Fruit fly (Drosophila melanogaster) whole organism, embryonic: ENCODE data around the gene HUWE1.
A peak's percentile ranks its signal among the peaks of the same experiment; 100 is the strongest.

Source experiments
- CG10267 ChIP-seq: fragments of 200-800 bp; sonication (Bioruptor generic); optimal IDR thresholded peaks from 2 replicates; lab custom pipeline; 2018; ENCODE audit warnings: missing biosample characterization, mild to moderate bottlenecking, missing genetic modification characterization, moderate library complexity
- CG10274 ChIP-seq: fragments of 200-800 bp; sonication (Bioruptor generic); optimal IDR thresholded peaks from 3 replicates; lab custom pipeline; 2017; ENCODE audit warnings: missing biosample characterization, mild to moderate bottlenecking, missing genetic modification characterization
- CG10431 ChIP-seq: fragments of 200-800 bp; sonication (Bioruptor generic); optimal IDR thresholded peaks from 3 replicates; lab custom pipeline; 2018; ENCODE audit warnings: missing biosample characterization, mild to moderate bottlenecking, missing genetic modification characterization
- CG11398 ChIP-seq: fragments of 200-800 bp; sonication (Bioruptor generic); optimal IDR thresholded peaks from 2 replicates; lab custom pipeline; 2016; ENCODE audit warnings: missing biosample characterization, missing genetic modification characterization
- CG11456 ChIP-seq: fragments of 200-800 bp; sonication (Bioruptor generic); IDR thresholded peaks from 3 replicates; pipeline ENCODE4 v1.3.6; 2022; ENCODE audit warnings: missing biosample characterization, missing genetic modification characterization
- CG11695 ChIP-seq: fragments of 200-800 bp; sonication (Bioruptor generic); IDR thresholded peaks from 3 replicates; pipeline ENCODE4 v1.3.6; 2022; ENCODE audit warnings: missing biosample characterization, missing genetic modification characterization
- CG12219 ChIP-seq: fragments of 200-800 bp; sonication (Bioruptor generic); optimal IDR thresholded peaks from 3 replicates; lab custom pipeline; 2018; ENCODE audit warnings: missing biosample characterization, mild to moderate bottlenecking, missing genetic modification characterization
- CG14050 ChIP-seq: fragments of 200-800 bp; sonication (Bioruptor generic); IDR thresholded peaks from 3 replicates; pipeline ENCODE4 v1.3.6; 2022; ENCODE audit warnings: missing biosample characterization, missing genetic modification characterization
- CG15011 ChIP-seq: fragments of 200-800 bp; sonication (Bioruptor generic); optimal IDR thresholded peaks from 3 replicates; lab custom pipeline; 2018; ENCODE audit warnings: missing biosample characterization, mild to moderate bottlenecking, missing genetic modification characterization
- CG15479 ChIP-seq: fragments of 200-800 bp; sonication (Bioruptor generic); optimal IDR thresholded peaks from 3 replicates; lab custom pipeline; 2019; ENCODE audit warnings: missing biosample characterization, mild to moderate bottlenecking, missing genetic modification characterization, moderate library complexity
- CG17328 ChIP-seq: fragments of 200-800 bp; sonication (Bioruptor generic); IDR thresholded peaks from 2 replicates; pipeline ENCODE4 v1.3.6; 2022; ENCODE audit warnings: missing biosample characterization, missing genetic modification characterization
- CG17359 ChIP-seq: fragments of 200-800 bp; sonication (Bioruptor generic); optimal IDR thresholded peaks from 3 replicates; lab custom pipeline; 2018; ENCODE audit warnings: missing biosample characterization, mild to moderate bottlenecking, missing genetic modification characterization, moderate library complexity
- CG17361 ChIP-seq: fragments of 200-800 bp; sonication (Bioruptor generic); IDR thresholded peaks from 3 replicates; pipeline ENCODE4 v1.3.6; 2022; ENCODE audit warnings: missing biosample characterization, missing genetic modification characterization
- CG2116 ChIP-seq: fragments of 200-800 bp; sonication (Bioruptor generic); optimal IDR thresholded peaks from 3 replicates; lab custom pipeline; 2018; ENCODE audit warnings: missing biosample characterization, mild to moderate bottlenecking, missing genetic modification characterization
- CG2875 ChIP-seq: fragments of 200-800 bp; sonication (Bioruptor generic); optimal IDR thresholded peaks from 2 replicates; lab custom pipeline; 2017; ENCODE audit warnings: missing biosample characterization, mild to moderate bottlenecking, missing genetic modification characterization, missing genetic modification reagents
- CG34422 ChIP-seq: fragments of 200-800 bp; sonication (Bioruptor generic); IDR thresholded peaks from 3 replicates; pipeline ENCODE4 v1.3.6; 2022; ENCODE audit warnings: missing biosample characterization, missing genetic modification characterization
- CG3847 ChIP-seq: fragments of 200-800 bp; sonication (Bioruptor generic); IDR thresholded peaks from 2 replicates; pipeline ENCODE4 v1.3.6; 2022; ENCODE audit warnings: missing biosample characterization, missing genetic modification characterization
- CG4820 ChIP-seq: fragments of 200-800 bp; sonication (Bioruptor generic); optimal IDR thresholded peaks from 3 replicates; lab custom pipeline; 2016; ENCODE audit warnings: missing biosample characterization, missing genetic modification characterization
- CG7987 ChIP-seq: fragments of 200-800 bp; sonication (Bioruptor generic); optimal IDR thresholded peaks from 2 replicates; lab custom pipeline; 2018; ENCODE audit warnings: missing biosample characterization, mild to moderate bottlenecking, missing genetic modification characterization, moderate library complexity
- CTCF ChIP-seq: fragments of 200-800 bp; sonication (Bioruptor generic); optimal IDR thresholded peaks from 2 replicates; lab custom pipeline; 2017; ENCODE audit warnings: missing biosample characterization, mild to moderate bottlenecking, missing genetic modification characterization, moderate library complexity
- CoRest ChIP-seq: fragments of 200-800 bp; sonication (Bioruptor generic); optimal IDR thresholded peaks from 3 replicates; lab custom pipeline; 2018; ENCODE audit warnings: missing biosample characterization, mild to moderate bottlenecking, missing genetic modification characterization, moderate library complexity
- D19A ChIP-seq: fragments of 200-800 bp; optimal IDR thresholded peaks from 3 replicates; lab custom pipeline; 2019; ENCODE audit warnings: missing biosample characterization, mild to moderate bottlenecking, missing genetic modification characterization, moderate library complexity
- Ets65A ChIP-seq: fragments of 200-800 bp; sonication (Bioruptor generic); peaks from one replicate; lab custom pipeline; 2016; ENCODE audit warnings: missing biosample characterization, missing genetic modification characterization
- Gsc ChIP-seq: fragments of 200-800 bp; sonication (Bioruptor generic); IDR thresholded peaks from 2 replicates; pipeline ENCODE4 v1.3.6; 2022; ENCODE audit warnings: missing biosample characterization, missing genetic modification characterization
- Hsf ChIP-seq: fragments of 200-800 bp; sonication (Bioruptor generic); optimal IDR thresholded peaks from 3 replicates; lab custom pipeline; 2016; ENCODE audit warnings: missing biosample characterization, missing genetic modification characterization
- MTF-1 ChIP-seq: fragments of 200-800 bp; sonication (Bioruptor generic); optimal IDR thresholded peaks from 2 replicates; lab custom pipeline; 2018; ENCODE audit warnings: missing biosample characterization, mild to moderate bottlenecking, missing genetic modification characterization, borderline replicate concordance
- Mrtf ChIP-seq: fragments of 200-800 bp; sonication (Bioruptor generic); IDR thresholded peaks from 3 replicates; pipeline ENCODE4 v1.3.6; 2022; ENCODE audit warnings: missing biosample characterization, missing genetic modification characterization
- Oaz ChIP-seq: fragments of 200-800 bp; sonication (Bioruptor generic); IDR thresholded peaks from 2 replicates; pipeline ENCODE4 v1.3.6; 2022; ENCODE audit warnings: missing biosample characterization, missing genetic modification characterization
- Rfx ChIP-seq: fragments of 200-800 bp; sonication (Bioruptor generic); IDR thresholded peaks from 2 replicates; pipeline ENCODE4 v1.3.6; 2022; ENCODE audit warnings: missing biosample characterization, missing genetic modification characterization
- Side ChIP-seq: fragments of 200-800 bp; sonication (Bioruptor generic); optimal IDR thresholded peaks from 2 replicates; lab custom pipeline; 2016; ENCODE audit warnings: missing biosample characterization, missing genetic modification characterization
- YL-1 ChIP-seq: fragments of 200-800 bp; sonication (Bioruptor generic); optimal IDR thresholded peaks from 3 replicates; lab custom pipeline; 2017; ENCODE audit warnings: missing biosample characterization, mild to moderate bottlenecking, missing genetic modification characterization
- ab ChIP-seq: fragments of 200-800 bp; sonication (Bioruptor generic); optimal IDR thresholded peaks from 2 replicates; lab custom pipeline; 2016; ENCODE audit warnings: missing biosample characterization, missing genetic modification characterization
- bsh ChIP-seq, 2 experiments: fragments of 200-800 bp; sonication (Bioruptor generic); optimal IDR thresholded peaks; 2 replicates each; lab custom pipeline; 2017 to 2018; ENCODE audit warnings: mild to moderate bottlenecking in 2 of 2, missing biosample characterization in 2 of 2, missing genetic modification characterization in 2 of 2, moderate library complexity in 1 of 2
- chm ChIP-seq: fragments of 200-800 bp; sonication (Bioruptor generic); IDR thresholded peaks from 2 replicates; pipeline ENCODE4 v1.3.6; 2022; ENCODE audit warnings: missing biosample characterization, missing genetic modification characterization
- da ChIP-seq: fragments of 200-800 bp; sonication (Bioruptor generic); optimal IDR thresholded peaks from 2 replicates; lab custom pipeline; 2016; ENCODE audit warnings: missing biosample characterization, missing genetic modification characterization
- dati ChIP-seq: fragments of 200-800 bp; sonication (Bioruptor generic); IDR thresholded peaks from 2 replicates; pipeline ENCODE4 v1.3.6; 2022; ENCODE audit warnings: missing biosample characterization, missing genetic modification characterization
- fd64A ChIP-seq: fragments of 200-800 bp; sonication (Bioruptor generic); optimal IDR thresholded peaks from 3 replicates; lab custom pipeline; 2018; ENCODE audit warnings: missing biosample characterization, mild to moderate bottlenecking, missing genetic modification characterization
- fd96Cb ChIP-seq: fragments of 200-800 bp; sonication (Bioruptor generic); optimal IDR thresholded peaks from 2 replicates; lab custom pipeline; 2018; ENCODE audit warnings: missing biosample characterization, mild to moderate bottlenecking, missing genetic modification characterization, moderate library complexity
- fru ChIP-seq: fragments of >200 bp; optimal IDR thresholded peaks from 2 replicates; lab custom pipeline; 2017
- gem ChIP-seq: fragments of 200-800 bp; sonication (Bioruptor generic); optimal IDR thresholded peaks from 2 replicates; lab custom pipeline; 2019; ENCODE audit warnings: missing biosample characterization, mild to moderate bottlenecking, missing genetic modification characterization, moderate library complexity
- her ChIP-seq: fragments of 200-800 bp; sonication (Bioruptor generic); optimal IDR thresholded peaks from 2 replicates; lab custom pipeline; 2016; ENCODE audit warnings: missing biosample characterization, missing genetic modification characterization
- hth ChIP-seq: fragments of >200 bp; optimal IDR thresholded peaks from 2 replicates; lab custom pipeline; 2017; ENCODE audit warnings: inconsistent platforms
- insv ChIP-seq, 2 experiments: fragments of 200-800 bp; sonication (Bioruptor generic); optimal IDR thresholded peaks; 3 replicates each; lab custom pipeline; 2016 to 2018; ENCODE audit warnings: missing biosample characterization in 2 of 2, missing genetic modification characterization in 2 of 2
- mld ChIP-seq: fragments of 200-800 bp; sonication (Bioruptor generic); IDR thresholded peaks from 3 replicates; pipeline ENCODE4 v1.3.6; 2022; ENCODE audit warnings: missing biosample characterization, missing genetic modification characterization; ENCODE audit not compliant: partially characterized antibody
- nerfin-2 ChIP-seq: fragments of 200-800 bp; sonication (Bioruptor generic); IDR thresholded peaks from 2 replicates; pipeline ENCODE4 v1.3.6; 2022; ENCODE audit warnings: missing biosample characterization, missing genetic modification characterization; ENCODE audit not compliant: partially characterized antibody
- org-1 ChIP-seq: fragments of 200-800 bp; sonication (Bioruptor generic); optimal IDR thresholded peaks from 2 replicates; lab custom pipeline; 2017; ENCODE audit warnings: missing biosample characterization, missing genetic modification characterization
- pan ChIP-seq, 4 experiments: fragments of >200 bp in 3 of 4; fragments of 200-800 bp in 1 of 4; sonication (Bioruptor generic) in 1 of 4; optimal IDR thresholded peaks in 3 of 4; IDR thresholded peaks in 1 of 4; 2 replicates each; pipeline versions ENCODE4 v1.3.6 to Lab custom; 2017 to 2022; ENCODE audit warnings: missing biosample characterization in 2 of 4, missing genetic modification characterization in 2 of 4, mixed read lengths in 1 of 4
- pho ChIP-seq: fragments of 200-800 bp; sonication (Bioruptor generic); optimal IDR thresholded peaks from 2 replicates; lab custom pipeline; 2016; ENCODE audit warnings: missing biosample characterization, missing genetic modification characterization
- pita ChIP-seq: fragments of 200-800 bp; sonication (Bioruptor generic); optimal IDR thresholded peaks from 2 replicates; lab custom pipeline; 2017; ENCODE audit warnings: missing biosample characterization, mild to moderate bottlenecking, missing genetic modification characterization
- seq ChIP-seq: fragments of 200-800 bp; sonication (Bioruptor generic); IDR thresholded peaks from 2 replicates; pipeline ENCODE4 v1.3.6; 2022; ENCODE audit warnings: missing biosample characterization, missing genetic modification characterization
- vnd ChIP-seq: fragments of 200-800 bp; sonication (Bioruptor generic); IDR thresholded peaks from 3 replicates; pipeline ENCODE4 v1.3.6; 2022; ENCODE audit warnings: missing biosample characterization, missing genetic modification characterization; ENCODE audit not compliant: partially characterized antibody
- wdn ChIP-seq: fragments of 200-800 bp; sonication (Bioruptor generic); IDR thresholded peaks from 2 replicates; pipeline ENCODE4 v1.3.6; 2022; ENCODE audit warnings: missing biosample characterization, missing genetic modification characterization

Gene HUWE1

dm6 chrX:15733995-15734394 is 21.6 kb downstream of the HUWE1 start, which contains the start of the genes CG12379 and MagR (continued):
- TF ChIP-seq D19A (tag; lab: Kevin White, UChicago), result peak; percentile 17
- no peak for TF ChIP-seq CG2875 (GFP tag; lab: Kevin White, UChicago)
- no peak for TF ChIP-seq hth (lab: Kevin White, UChicago)
- TF ChIP-seq chm, result no peak
- peak; percentile 48; the same call in 1 of the 2 replicates for TF ChIP-seq Oaz (GFP tag; lab: Robert Waterston, UW)
- TF ChIP-seq CG12219 (GFP tag; lab: Kevin White, UChicago), result no peak
- peak; percentile 51; the same call in 1 of the 3 replicates for TF ChIP-seq mld (GFP tag; lab: Robert Waterston, UW)
- no peak for TF ChIP-seq dati (GFP tag; lab: Robert Waterston, UW)
- TF ChIP-seq gem, result no peak
- peak; percentile 4 for TF ChIP-seq CG10274 (GFP tag; lab: Kevin White, UChicago)
- peak; percentile 75 for TF ChIP-seq vnd (GFP tag; lab: Robert Waterston, UW)
- no peak for TF ChIP-seq Gsc
- TF ChIP-seq da, result no peak
- no peak for TF ChIP-seq CG14050 (GFP tag; lab: Robert Waterston, UW)
- no peak for TF ChIP-seq ab (GFP tag; lab: Kevin White, UChicago)
- TF ChIP-seq pho (GFP tag; lab: Kevin White, UChicago), result peak; percentile 67
- TF ChIP-seq YL-1, result peak; percentile 20
- no peak for TF ChIP-seq CG15011 (GFP tag; lab: Kevin White, UChicago)
- peak; percentile 72 for TF ChIP-seq Rfx
- TF ChIP-seq fd96Cb (tag; lab: Kevin White, UChicago), result peak; percentile 4
- peak; percentile 62 for TF ChIP-seq nerfin-2 (GFP tag; lab: Robert Waterston, UW)
- peak; percentile 19 for TF ChIP-seq CG7987 (GFP tag; lab: Kevin White, UChicago)
- TF ChIP-seq pita (GFP tag; lab: Kevin White, UChicago), result no peak
- no peak for TF ChIP-seq Mrtf (GFP tag; lab: Robert Waterston, UW)
- no peak for TF ChIP-seq CG10431 (GFP tag; lab: Kevin White, UChicago)
- TF ChIP-seq pan (optimal IDR thresholded peaks at IDR 0.05; lab: Kevin White, UChicago), result no peak
- no peak for TF ChIP-seq pan (GFP tag; optimal IDR thresholded peaks at IDR 0.05 in 1 of 2, IDR thresholded peaks at IDR 0.05 in 1 of 2)
- peak; percentile 62 for TF ChIP-seq Side (GFP tag; lab: Kevin White, UChicago)
- no peak for TF ChIP-seq fd64A (GFP tag; lab: Kevin White, UChicago)
- TF ChIP-seq Hsf (GFP tag; lab: Kevin White, UChicago), result peak; percentile 63
- no peak for TF ChIP-seq fru
- TF ChIP-seq CTCF (GFP tag; lab: Kevin White, UChicago), result no peak
- no peak for TF ChIP-seq CG17328
- peak in 1 of 2 experiments; percentile 7 for TF ChIP-seq bsh (GFP tag; optimal IDR thresholded peaks at IDR 0.05; lab: Kevin White, UChicago)
- no peak for TF ChIP-seq MTF-1
- TF ChIP-seq insv (GFP tag; optimal IDR thresholded peaks at IDR 0.05; lab: Kevin White, UChicago), result peak in 1 of 2 experiments; percentile 48
- TF ChIP-seq CG11398 (GFP tag; lab: Kevin White, UChicago), result peak; percentile 29
- TF ChIP-seq CG11456 (GFP tag; lab: Robert Waterston, UW), result no peak
- no peak for TF ChIP-seq CG34422
- TF ChIP-seq wdn (GFP tag; lab: Robert Waterston, UW), result no peak
- TF ChIP-seq org-1 (GFP tag; lab: Kevin White, UChicago), result no peak
- TF ChIP-seq CG2116 (GFP tag; lab: Kevin White, UChicago), result peak; percentile 79
- no peak for TF ChIP-seq seq (GFP tag; lab: Robert Waterston, UW)
- TF ChIP-seq CG17359, result peak; percentile 27
- TF ChIP-seq CG4820 (GFP tag; lab: Kevin White, UChicago), result no peak
- peak; percentile 83 for TF ChIP-seq CG17361 (GFP tag; lab: Robert Waterston, UW)
- peak; percentile 78 for TF ChIP-seq CoRest (tag; lab: Kevin White, UChicago)
- TF ChIP-seq her (GFP tag; lab: Kevin White, UChicago), result no peak
- TF ChIP-seq CG15479, result no peak
- no peak for TF ChIP-seq CG11695 (GFP tag; lab: Robert Waterston, UW)
- TF ChIP-seq CG10267 (tag; lab: Kevin White, UChicago), result peak; percentile 52
- peak; percentile 71 for TF ChIP-seq Ets65A (GFP tag; lab: Kevin White, UChicago)
- TF ChIP-seq CG3847 (GFP tag; lab: Robert Waterston, UW), result peak; percentile 71
